Worm (Caenorhabditis elegans): ENCODE data around the gene unc-130.

ce11 chrII:11305627-11306449 is 24.1 kb downstream of the unc-130 start, which contains the start of gene rsf-1:
- TF ChIP-seq him-1 (tag; optimal IDR thresholded peaks at IDR 0.05) (no peak), dao-5 (tag; optimal IDR thresholded peaks at IDR 0.05) (no peak), W03F9.2 (tag; optimal IDR thresholded peaks at IDR 0.05) (no peak)
